Worm (Caenorhabditis elegans): ENCODE data around the gene R02F11.10.

Gene R02F11.10

ce11 chrV:4788823-4789222, at the start of gene R02F11.10:
Gene R02F11.10 (plus strand): TSS chrV:4789123.
- TF ChIP-seq R02D3.7 (tag; optimal IDR thresholded peaks at IDR 0.05) (no peak), ama-1 (optimal IDR thresholded peaks at IDR 0.05) (no peak), pqm-1 (tag; optimal IDR thresholded peaks at IDR 0.05) (no peak), ceh-82 (tag; optimal IDR thresholded peaks at IDR 0.05) (no peak), fkh-2 (tag; optimal IDR thresholded peaks at IDR 0.05) (no peak), egl-27 (tag; optimal IDR thresholded peaks at IDR 0.05) (no peak), hmg-11 (tag; optimal IDR thresholded peaks at IDR 0.05) (no peak), ztf-4 (tag; optimal IDR thresholded peaks at IDR 0.05) (no peak), snpc-4 (tag; optimal IDR thresholded peaks at IDR 0.05) (no peak)

- TF ChIP-seq fos-1 (tag; optimal IDR thresholded peaks at IDR 0.05) (no peak), ztf-11 (tag; optimal IDR thresholded peaks at IDR 0.05) (no peak), nhr-77 (tag; optimal IDR thresholded peaks at IDR 0.05) (no peak), pha-4 (tag; optimal IDR thresholded peaks at IDR 0.05) (peak; percentile 76), lin-15B (tag; optimal IDR thresholded peaks at IDR 0.05) (no peak), elt-2 (tag; optimal IDR thresholded peaks at IDR 0.05) (no peak), ztf-4 (tag; optimal IDR thresholded peaks at IDR 0.05) (no peak), pqm-1 (tag; optimal IDR thresholded peaks at IDR 0.05) (peak; percentile 15), ceh-28 (tag; optimal IDR thresholded peaks at IDR 0.05) (no peak), unc-39 (tag; optimal IDR thresholded peaks at IDR 0.05) (no peak), mdl-1 (tag; optimal IDR thresholded peaks at IDR 0.05) (no peak)
Measured at ce11 chrV:4742190-4742589, 46.7 kb upstream of the R02F11.10 start, which contains the start of gene ugt-61. Gene ugt-61 (plus strand): TSS chrV:4742422.

ce11 chrV:4745269-4745668, 43.7 kb upstream of the R02F11.10 start, which contains the start of gene C18G1.7:
Gene C18G1.7 (plus strand): TSS chrV:4745569.
- TF ChIP-seq fos-1 (tag; optimal IDR thresholded peaks at IDR 0.05) (no peak), ama-1 (optimal IDR thresholded peaks at IDR 0.05) (no peak), nhr-43 (tag; optimal IDR thresholded peaks at IDR 0.05; ENCODE audit: poor library complexity, severe bottlenecking) (no peak), skn-1 (tag; optimal IDR thresholded peaks at IDR 0.05) (no peak), nhr-12 (tag; optimal IDR thresholded peaks at IDR 0.05) (no peak), egl-5 (tag; optimal IDR thresholded peaks at IDR 0.05) (no peak), lin-15B (tag; optimal IDR thresholded peaks at IDR 0.05) (no peak), fkh-2 (tag; optimal IDR thresholded peaks at IDR 0.05) (no peak), lin-39 (tag; optimal IDR thresholded peaks at IDR 0.05) (no peak), jun-1 (tag; optimal IDR thresholded peaks at IDR 0.05) (no peak), hmg-11 (tag; optimal IDR thresholded peaks at IDR 0.05) (no peak), nhr-237 (tag; optimal IDR thresholded peaks at IDR 0.05) (no peak), fkh-10 (GFP tag; optimal IDR thresholded peaks at IDR 0.05) (no peak)

- no peak for TF ChIP-seq eor-1 (tag; optimal IDR thresholded peaks at IDR 0.05)
- TF ChIP-seq lin-15B (tag; optimal IDR thresholded peaks at IDR 0.05): no peak
- no peak for TF ChIP-seq skn-1 (tag; optimal IDR thresholded peaks at IDR 0.05)
- no peak for TF ChIP-seq tbx-2 (tag; optimal IDR thresholded peaks at IDR 0.05)
- no peak for TF ChIP-seq nhr-67 (tag; optimal IDR thresholded peaks at IDR 0.05)
- TF ChIP-seq fkh-2 (tag; optimal IDR thresholded peaks at IDR 0.05): no peak
- no peak for TF ChIP-seq lin-39 (tag; optimal IDR thresholded peaks at IDR 0.05)
- no peak for TF ChIP-seq jun-1 (tag; optimal IDR thresholded peaks at IDR 0.05)
- TF ChIP-seq unc-39 (tag; optimal IDR thresholded peaks at IDR 0.05): no peak
- no peak for TF ChIP-seq ceh-82 (tag; optimal IDR thresholded peaks at IDR 0.05)
- TF ChIP-seq pha-4 (tag; optimal IDR thresholded peaks at IDR 0.05): no peak
- TF ChIP-seq nhr-76 (tag; optimal IDR thresholded peaks at IDR 0.05): no peak
- TF ChIP-seq nfya-1 (tag; optimal IDR thresholded peaks at IDR 0.05; ENCODE audit: insufficient read depth): no peak
- TF ChIP-seq pqm-1 (tag; optimal IDR thresholded peaks at IDR 0.05): no peak
- no peak for TF ChIP-seq ZK546.5 (tag; optimal IDR thresholded peaks at IDR 0.05)
- TF ChIP-seq daf-12 (tag; optimal IDR thresholded peaks at IDR 0.05): no peak
- no peak for TF ChIP-seq nhr-28 (tag; optimal IDR thresholded peaks at IDR 0.05)
- no peak for TF ChIP-seq nhr-25 (tag; optimal IDR thresholded peaks at IDR 0.05)
Measured at ce11 chrV:4750294-4750693, 38.6 kb upstream of the R02F11.10 start, which contains the start of gene C18G1.6. Gene C18G1.6 (plus strand): TSS chrV:4750594.

ce11 chrV:4754123-4754522, 34.8 kb upstream of the R02F11.10 start, which contains the start of gene hil-4:
Gene hil-4 (plus strand): TSS chrV:4754313.
- no peak for TF ChIP-seq unc-62 (GFP tag; optimal IDR thresholded peaks at IDR 0.05)
- no peak for TF ChIP-seq ceh-16 (tag; optimal IDR thresholded peaks at IDR 0.05)

Measured in whole organism, L3 larva.